Worm (Caenorhabditis elegans): Measurements from ENCODE around the gene nmur-3.

The nmur-3 gene

ce11 chrX:4479960-4480359 lies 13.6 kb downstream of the nmur-3 start:
- TF ChIP-seq R02D3.7 (tag; optimal IDR thresholded peaks at IDR 0.05) = no peak
- peak; percentile 46 for TF ChIP-seq hlh-30 (tag; optimal IDR thresholded peaks at IDR 0.05; ENCODE audit: insufficient read depth)
- peak; percentile 15 for TF ChIP-seq nhr-28 (tag; optimal IDR thresholded peaks at IDR 0.05)
- peak; percentile 44 for TF ChIP-seq hlh-11 (tag; optimal IDR thresholded peaks at IDR 0.05)
- TF ChIP-seq aha-1 (tag) = peak; percentile 90

- TF ChIP-seq nhr-28 (tag; optimal IDR thresholded peaks at IDR 0.05) = peak; percentile 70
- TF ChIP-seq hlh-11 (tag; optimal IDR thresholded peaks at IDR 0.05) = peak; percentile 62
- TF ChIP-seq dmd-6 (GFP tag; IDR thresholded peaks at IDR 0.05) = peak; percentile 36
- peak; percentile 55 for TF ChIP-seq dve-1 (tag; optimal IDR thresholded peaks at IDR 0.05; ENCODE audit: insufficient read depth)
- no peak for TF ChIP-seq nhr-237 (tag; optimal IDR thresholded peaks at IDR 0.05)
- peak; percentile 9 for TF ChIP-seq nhr-77 (tag; optimal IDR thresholded peaks at IDR 0.05)
- no peak for TF ChIP-seq F10B5.3 (tag; optimal IDR thresholded peaks at IDR 0.05)
- no peak for TF ChIP-seq saeg-2 (GFP tag; IDR thresholded peaks at IDR 0.05)
- no peak for TF ChIP-seq skn-1 (tag; optimal IDR thresholded peaks at IDR 0.05)
- peak; percentile 90 for TF ChIP-seq pqm-1 (tag; optimal IDR thresholded peaks at IDR 0.05)
- TF ChIP-seq daf-16 (GFP tag; optimal IDR thresholded peaks at IDR 0.05) = no peak
- TF ChIP-seq daf-16 (tag; optimal IDR thresholded peaks at IDR 0.05) = peak; percentile 65
Measured at ce11 chrX:4480800-4481199, 14.5 kb downstream of the nmur-3 start.

ce11 chrX:4484072-4484471 lies 17.8 kb downstream of the nmur-3 start:
- TF ChIP-seq hif-1 (tag; optimal IDR thresholded peaks at IDR 0.05) (no peak), nhr-28 (tag; optimal IDR thresholded peaks at IDR 0.05) (peak; percentile 7), hlh-30 (tag; optimal IDR thresholded peaks at IDR 0.05; ENCODE audit: insufficient read depth) (peak; percentile 62), ZK337.2 (GFP tag; IDR thresholded peaks at IDR 0.05) (no peak), aha-1 (tag) (peak; percentile 15), zag-1 (tag; optimal IDR thresholded peaks at IDR 0.05) (no peak)

DNA sequence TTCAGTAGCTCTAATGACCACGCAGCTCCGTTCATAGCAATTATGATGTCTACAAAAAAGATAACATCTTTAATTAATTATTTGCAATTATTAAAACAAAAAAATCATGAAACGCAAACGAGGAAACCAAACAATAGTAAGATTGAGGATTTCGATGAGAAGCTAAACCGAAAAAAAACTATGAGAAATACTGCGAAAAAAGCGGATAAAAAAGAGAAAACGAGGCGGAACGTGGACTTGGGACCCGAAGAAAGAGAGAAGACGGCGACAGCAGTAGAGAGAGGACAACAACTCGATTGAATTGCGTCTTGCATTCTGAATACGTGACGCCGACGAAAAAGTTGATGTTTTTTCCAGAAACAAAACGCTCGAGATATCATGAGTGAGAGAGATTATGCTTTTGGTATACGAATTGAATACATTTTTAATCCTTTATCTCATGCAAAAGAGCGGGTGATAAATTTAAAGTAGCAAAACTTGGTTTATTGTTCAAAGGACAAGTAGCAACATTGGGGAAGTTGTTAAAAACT lies 22.6 kb downstream of the nmur-3 start, which contains the start of gene ncr-1:
Gene ncr-1 (minus strand): TSS at position 51 of the 530 bp plus-strand sequence.
- TF ChIP-seq aha-1 (tag) (peak; percentile 98), dmd-6 (GFP tag; IDR thresholded peaks at IDR 0.05) (no peak), F44E2.7 (GFP tag; IDR thresholded peaks at IDR 0.05) (no peak), F26F4.8 (GFP tag; conservative IDR thresholded peaks at IDR 0.05) (no peak), nhr-6 (tag; optimal IDR thresholded peaks at IDR 0.05) (no peak), gei-8 (GFP tag; optimal IDR thresholded peaks at IDR 0.05) (no peak), Y5F2A.4 (GFP tag; optimal IDR thresholded peaks at IDR 0.05) (no peak), D1046.2 (GFP tag; IDR thresholded peaks at IDR 0.05) (no peak), dpl-1 (GFP tag; optimal IDR thresholded peaks at IDR 0.05) (no peak), php-3 (GFP tag; IDR thresholded peaks at IDR 0.05) (no peak), ztf-11 (tag; optimal IDR thresholded peaks at IDR 0.05) (no peak), rbr-2 (tag; optimal IDR thresholded peaks at IDR 0.05) (peak; percentile 12), lsy-2 (tag; optimal IDR thresholded peaks at IDR 0.05) (peak in 1 of 2 experiments; percentile 15), hmg-1.1 (GFP tag; IDR thresholded peaks at IDR 0.05) (no peak), ZK546.5 (tag; optimal IDR thresholded peaks at IDR 0.05) (no peak), dmd-9 (GFP tag; IDR thresholded peaks at IDR 0.05) (no peak), ctbp-1 (GFP tag; IDR thresholded peaks at IDR 0.05) (no peak), ceh-82 (tag; optimal IDR thresholded peaks at IDR 0.05) (no peak), fkh-10 (GFP tag; optimal IDR thresholded peaks at IDR 0.05) (peak; percentile 52), ztf-7 (tag; optimal IDR thresholded peaks at IDR 0.05) (no peak), nhr-41 (GFP tag; IDR thresholded peaks at IDR 0.05) (no peak), nhr-25 (tag; optimal IDR thresholded peaks at IDR 0.05; ENCODE audit: borderline replicate concordance, insufficient read depth) (no peak), hif-1 (tag; optimal IDR thresholded peaks at IDR 0.05) (peak in 1 of 2 experiments; percentile 13), spr-1 (tag; optimal IDR thresholded peaks at IDR 0.05) (no peak), daf-16 (GFP tag; optimal IDR thresholded peaks at IDR 0.05) (no peak), daf-16 (tag; optimal IDR thresholded peaks at IDR 0.05) (no peak), T26A8.4 (GFP tag; IDR thresholded peaks at IDR 0.05) (no peak)
